Worm (Caenorhabditis elegans): ENCODE measurements around the gene str-32.

The str-32 gene

ce11 chrV:4862737-4863136 is 18.5 kb downstream of the str-32 start, which contains the start of gene C37H5.13 (continued):
- TF ChIP-seq skn-1 (tag; optimal IDR thresholded peaks at IDR 0.05) (no peak), lsy-2 (tag; optimal IDR thresholded peaks at IDR 0.05) (peak in 1 of 2 experiments; percentile 19), ZK337.2 (GFP tag; IDR thresholded peaks at IDR 0.05) (no peak), nhr-77 (tag; optimal IDR thresholded peaks at IDR 0.05) (no peak), pqm-1 (tag; optimal IDR thresholded peaks at IDR 0.05) (no peak), madf-9 (GFP tag; conservative IDR thresholded peaks at IDR 0.05) (no peak), dve-1 (tag; optimal IDR thresholded peaks at IDR 0.05; ENCODE audit: insufficient read depth) (peak; percentile 45)

- TF ChIP-seq spr-3 (GFP tag; optimal IDR thresholded peaks at IDR 0.05), result no peak
- no peak for TF ChIP-seq daf-19 (GFP tag; conservative IDR thresholded peaks at IDR 0.05)
- TF ChIP-seq nhr-11 (tag; optimal IDR thresholded peaks at IDR 0.05), result no peak
- no peak for TF ChIP-seq php-3 (GFP tag; IDR thresholded peaks at IDR 0.05)
- TF ChIP-seq zag-1 (tag; optimal IDR thresholded peaks at IDR 0.05), result no peak
- TF ChIP-seq nhr-77 (tag; optimal IDR thresholded peaks at IDR 0.05), result no peak
- TF ChIP-seq ceh-44 (GFP tag; IDR thresholded peaks at IDR 0.05), result no peak
- peak; percentile 27 for TF ChIP-seq aha-1 (tag)
- no peak for TF ChIP-seq dpl-1 (GFP tag; optimal IDR thresholded peaks at IDR 0.05)
- no peak for TF ChIP-seq madf-9 (GFP tag; conservative IDR thresholded peaks at IDR 0.05)
- no peak for TF ChIP-seq ceh-28 (tag; optimal IDR thresholded peaks at IDR 0.05)
- no peak for TF ChIP-seq unc-62 (GFP tag; optimal IDR thresholded peaks at IDR 0.05 in 1 of 2)
- TF ChIP-seq unc-62 (tag; optimal IDR thresholded peaks at IDR 0.05), result no peak
- no peak for TF ChIP-seq R02D3.7 (tag; optimal IDR thresholded peaks at IDR 0.05)
- no peak for TF ChIP-seq nhr-48 (tag; optimal IDR thresholded peaks at IDR 0.05)
- TF ChIP-seq tag-97 (GFP tag; IDR thresholded peaks at IDR 0.05), result no peak
- no peak for TF ChIP-seq mdt-29 (GFP tag; IDR thresholded peaks at IDR 0.05)
- TF ChIP-seq ama-1 (optimal IDR thresholded peaks at IDR 0.05), result no peak
- TF ChIP-seq lsy-2 (tag; optimal IDR thresholded peaks at IDR 0.05), result peak in 1 of 2 experiments; percentile 5
- TF ChIP-seq attf-4 (tag; optimal IDR thresholded peaks at IDR 0.05), result no peak
- no peak for TF ChIP-seq saeg-2 (GFP tag; IDR thresholded peaks at IDR 0.05)
- peak; percentile 48 for TF ChIP-seq rbr-2 (tag; optimal IDR thresholded peaks at IDR 0.05)
- TF ChIP-seq mep-1 (tag; optimal IDR thresholded peaks at IDR 0.05), result no peak
- no peak for TF ChIP-seq egl-27 (tag; optimal IDR thresholded peaks at IDR 0.05)
- TF ChIP-seq ceh-62 (tag; optimal IDR thresholded peaks at IDR 0.05), result no peak
- no peak for TF ChIP-seq F37D6.2 (tag; optimal IDR thresholded peaks at IDR 0.05)
- no peak for TF ChIP-seq F49E8.2 (tag; optimal IDR thresholded peaks at IDR 0.05; ENCODE audit: borderline replicate concordance)
Observed at ce11 chrV:4860525-4860924, 20.8 kb downstream of the str-32 start.

DNA sequence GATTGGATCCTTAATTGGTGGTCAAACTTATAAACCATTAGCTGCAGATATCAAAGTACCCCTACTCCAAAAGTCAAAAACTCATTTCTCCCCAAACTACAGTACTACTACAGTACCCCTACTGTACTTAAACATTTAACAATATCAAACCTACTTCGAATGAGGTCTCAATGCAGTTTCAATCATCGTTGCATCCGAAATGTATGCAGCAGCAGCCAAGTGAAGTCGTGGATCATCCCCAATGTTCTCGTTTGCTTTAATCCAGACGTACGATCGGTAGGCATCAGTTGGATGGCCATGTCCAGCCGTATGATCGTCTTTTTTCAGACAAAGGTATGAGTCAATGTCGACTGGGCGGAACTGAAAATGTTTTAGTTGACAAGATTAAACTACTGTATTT is 23.7 kb downstream of the str-32 start:
- no peak for TF ChIP-seq hif-1 (tag; optimal IDR thresholded peaks at IDR 0.05)
- TF ChIP-seq hmg-1.1 (GFP tag; IDR thresholded peaks at IDR 0.05), result no peak
- peak; percentile 91 for TF ChIP-seq aha-1 (tag)
- TF ChIP-seq ZK546.5 (tag; optimal IDR thresholded peaks at IDR 0.05), result no peak
- no peak for TF ChIP-seq aly-2 (tag; optimal IDR thresholded peaks at IDR 0.05)

DNA sequence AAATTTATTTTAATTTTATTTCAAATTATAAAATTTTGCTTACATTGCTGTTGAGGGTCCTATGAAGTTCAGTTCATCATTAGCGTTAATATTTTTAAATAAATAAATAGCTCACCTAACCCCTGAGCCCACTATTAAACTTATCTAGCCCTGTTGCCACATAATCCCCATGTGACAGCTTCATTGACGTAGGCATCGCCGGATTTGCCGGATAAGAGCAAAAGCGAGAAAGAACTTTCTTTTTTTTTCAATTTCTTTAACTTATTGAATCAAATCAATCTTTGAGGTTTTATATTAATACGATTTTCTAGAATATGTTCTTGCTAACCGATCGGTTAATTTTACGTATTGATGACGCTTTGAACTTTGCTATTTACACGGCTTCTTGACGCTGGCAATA is 29.3 kb downstream of the str-32 start:
- TF ChIP-seq Y75B8A.6 (GFP tag; IDR thresholded peaks at IDR 0.05) (no peak), hlh-11 (tag; optimal IDR thresholded peaks at IDR 0.05) (no peak), daf-12 (tag; optimal IDR thresholded peaks at IDR 0.05) (no peak), Y105C5A.15 (GFP tag; IDR thresholded peaks at IDR 0.05) (no peak), ceh-20 (GFP tag; IDR thresholded peaks at IDR 0.05) (no peak), nhr-11 (tag; optimal IDR thresholded peaks at IDR 0.05) (no peak), spr-3 (GFP tag; optimal IDR thresholded peaks at IDR 0.05) (no peak), aly-2 (tag; optimal IDR thresholded peaks at IDR 0.05) (no peak), skn-1 (tag; optimal IDR thresholded peaks at IDR 0.05) (no peak), dpl-1 (GFP tag; optimal IDR thresholded peaks at IDR 0.05) (no peak), pqm-1 (tag; optimal IDR thresholded peaks at IDR 0.05) (no peak), unc-130 (GFP tag; optimal IDR thresholded peaks at IDR 0.05) (no peak), lsy-2 (tag; optimal IDR thresholded peaks at IDR 0.05) (no peak), mes-2 (tag; optimal IDR thresholded peaks at IDR 0.05; ENCODE audit: poor library complexity, severe bottlenecking) (no peak), gei-8 (GFP tag; optimal IDR thresholded peaks at IDR 0.05) (no peak)

Measured in whole organism, L4 larva.